Fruit fly (Drosophila melanogaster) whole organism, embryonic: ENCODE measurements around the gene dachs.
A peak's percentile ranks its signal among the peaks of the same experiment; 100 is the strongest.

Experiments used
- CG3838 ChIP-seq: fragments of 200-800 bp; sonication (Bioruptor generic); optimal IDR thresholded peaks from 3 replicates; lab custom pipeline; 2016; ENCODE audit warnings: missing biosample characterization, missing genetic modification characterization
- Dip3 ChIP-seq: fragments of 200-800 bp; sonication (Bioruptor generic); optimal IDR thresholded peaks from 3 replicates; lab custom pipeline; 2016; ENCODE audit warnings: missing biosample characterization, missing genetic modification characterization
- H15 ChIP-seq: fragments of 200-800 bp; sonication (Bioruptor generic); IDR thresholded peaks from 3 replicates; pipeline ENCODE4 v1.3.6; 2022; ENCODE audit warnings: missing biosample characterization, missing genetic modification characterization
- HHEX ChIP-seq: fragments of 200-800 bp; sonication (Bioruptor generic); optimal IDR thresholded peaks from 3 replicates; lab custom pipeline; 2017; ENCODE audit warnings: missing biosample characterization, mild to moderate bottlenecking, missing genetic modification characterization, missing genetic modification reagents
- MBD-R2 ChIP-seq: fragments of 200-800 bp; sonication (Bioruptor generic); IDR thresholded peaks from 2 replicates; pipeline ENCODE4 v1.3.6; 2022; ENCODE audit warnings: missing biosample characterization, missing genetic modification characterization
- dimm ChIP-seq: fragments of 200-800 bp; sonication (Bioruptor generic); IDR thresholded peaks from 2 replicates; pipeline ENCODE4 v1.3.6; 2022; ENCODE audit warnings: missing biosample characterization, missing genetic modification characterization
- dysf ChIP-seq: fragments of 200-800 bp; sonication (Bioruptor generic); IDR thresholded peaks from 3 replicates; pipeline ENCODE4 v1.3.6; 2022; ENCODE audit warnings: missing biosample characterization, missing genetic modification characterization
- mirr ChIP-seq: fragments of 200-800 bp; sonication (Bioruptor generic); optimal IDR thresholded peaks from 3 replicates; lab custom pipeline; 2018; ENCODE audit warnings: missing biosample characterization, mild to moderate bottlenecking, missing genetic modification characterization

dm6 chr2L:8528951-8529430 is 62.4 kb downstream of the dachs start, which contains the start of gene CG17834:
- TF ChIP-seq Dip3 (GFP tag; lab: Kevin White, UChicago) (no peak), HHEX (peak; percentile 16), MBD-R2 (GFP tag; lab: Robert Waterston, UW) (no peak), dysf (GFP tag; lab: Robert Waterston, UW) (no peak), mirr (peak; percentile 80), CG3838 (GFP tag; lab: Kevin White, UChicago) (no peak), dimm (no peak), H15 (GFP tag; lab: Robert Waterston, UW) (no peak)
